Worm (Caenorhabditis elegans) whole organism, young adult: ENCODE results near the gene T15B7.15.

Source experiments
- B0261.1 ChIP-seq: sonication (generic microtip); optimal IDR thresholded peaks from 2 replicates; lab custom pipeline; 2016; ENCODE audit warnings: mild to moderate bottlenecking, missing genetic modification characterization, moderate library complexity, missing compliant biosample characterization
- F10E7.11 ChIP-seq: sonication (generic microtip); optimal IDR thresholded peaks from 2 replicates; lab custom pipeline; 2017; ENCODE audit warnings: mild to moderate bottlenecking, missing genetic modification characterization, moderate library complexity, missing compliant biosample characterization
- F33H1.4 ChIP-seq: fragments of 200-800 bp; sonication (Bioruptor generic); IDR thresholded peaks from 2 replicates; pipeline ENCODE4 v1.3.6; 2022; ENCODE audit warnings: missing genetic modification reagents, missing genetic modification characterization, missing compliant biosample characterization
- F55B11.4 ChIP-seq: sonication (generic microtip); optimal IDR thresholded peaks from 2 replicates; lab custom pipeline; 2016; ENCODE audit warnings: missing compliant biosample characterization, missing genetic modification characterization, borderline replicate concordance; ENCODE audit not compliant: insufficient read depth
- K11D2.4 ChIP-seq: fragments of 200-800 bp; sonication (Bioruptor generic); IDR thresholded peaks from 2 replicates; pipeline ENCODE4 v1.3.6; 2022; ENCODE audit warnings: missing genetic modification reagents, missing genetic modification characterization, missing compliant biosample characterization
- Y53G8AR.9 ChIP-seq: fragments of 200-800 bp; sonication (Bioruptor generic); conservative IDR thresholded peaks from 2 replicates; pipeline ENCODE4 v1.3.6; 2022; ENCODE audit warnings: missing genetic modification reagents, missing genetic modification characterization, missing compliant biosample characterization
- ZK185.1 ChIP-seq: sonication (generic microtip); optimal IDR thresholded peaks from 2 replicates; lab custom pipeline; 2016; ENCODE audit warnings: mild to moderate bottlenecking, missing genetic modification characterization, missing compliant biosample characterization; ENCODE audit not compliant: poor library complexity, severe bottlenecking
- ama-1 ChIP-seq, 3 experiments: fragments of 150-350 bp in 1 of 3; sonication (generic microtip) in 2 of 3; optimal IDR thresholded peaks; 2 replicates each; lab custom pipeline; 2014 to 2018; ENCODE audit warnings: missing biosample characterization in 2 of 3, missing genetic modification characterization in 2 of 3, missing genetic modification reagents in 2 of 3
- aptf-2 ChIP-seq: fragments of 200-800 bp; sonication (Bioruptor generic); conservative IDR thresholded peaks from 2 replicates; pipeline ENCODE4 v1.3.6; 2022; ENCODE audit warnings: missing genetic modification reagents, missing genetic modification characterization, missing compliant biosample characterization
- aptf-3 ChIP-seq: fragments of 200-800 bp; sonication (Bioruptor generic); IDR thresholded peaks from 2 replicates; pipeline ENCODE4 v1.3.6; 2022; ENCODE audit warnings: missing genetic modification characterization, missing compliant biosample characterization
- athp-1 ChIP-seq: sonication (generic microtip); optimal IDR thresholded peaks from 2 replicates; lab custom pipeline; 2017; ENCODE audit warnings: mild to moderate bottlenecking, missing genetic modification characterization, missing compliant biosample characterization
- attf-6 ChIP-seq: fragments of 200-800 bp; sonication (Bioruptor generic); IDR thresholded peaks from 2 replicates; pipeline ENCODE4 v1.3.6; 2022; ENCODE audit warnings: missing genetic modification reagents, missing genetic modification characterization, missing compliant biosample characterization
- bed-2 ChIP-seq: fragments of 200-800 bp; sonication (Bioruptor generic); IDR thresholded peaks from 2 replicates; pipeline ENCODE4 v1.3.6; 2022; ENCODE audit warnings: missing genetic modification reagents, missing genetic modification characterization, missing compliant biosample characterization
- cebp-1 ChIP-seq, 2 experiments: fragments of 200-800 bp in 1 of 2; sonication (Bioruptor generic) in 1 of 2; sonication (generic microtip) in 1 of 2; IDR thresholded peaks in 1 of 2; optimal IDR thresholded peaks in 1 of 2; 2 replicates each; pipeline versions ENCODE4 v1.3.6 to Lab custom; 2017 to 2022; ENCODE audit warnings: missing compliant biosample characterization in 2 of 2, missing genetic modification characterization in 2 of 2, mild to moderate bottlenecking in 1 of 2, missing genetic modification reagents in 1 of 2, moderate library complexity in 1 of 2
- ceh-27 ChIP-seq: fragments of 200-800 bp; sonication (Bioruptor generic); optimal IDR thresholded peaks from 2 replicates; lab custom pipeline; 2018; ENCODE audit warnings: mild to moderate bottlenecking, missing genetic modification characterization, moderate library complexity, missing compliant biosample characterization
- ceh-91 ChIP-seq: fragments of 200-800 bp; sonication (Bioruptor generic); IDR thresholded peaks from 2 replicates; pipeline ENCODE4 v1.3.6; 2022; ENCODE audit warnings: missing genetic modification reagents, missing genetic modification characterization, missing compliant biosample characterization
- chd-7 ChIP-seq: sonication (generic microtip); optimal IDR thresholded peaks from 2 replicates; lab custom pipeline; 2016; ENCODE audit warnings: mild to moderate bottlenecking, missing genetic modification characterization, moderate library complexity, missing compliant biosample characterization
- die-1 ChIP-seq: sonication (generic microtip); optimal IDR thresholded peaks from 2 replicates; lab custom pipeline; 2016; ENCODE audit warnings: missing genotype, mild to moderate bottlenecking, missing genetic modification characterization, missing compliant biosample characterization
- gei-17 ChIP-seq: fragments of 200-800 bp; sonication (Bioruptor generic); optimal IDR thresholded peaks from 2 replicates; lab custom pipeline; 2018; ENCODE audit warnings: mild to moderate bottlenecking, missing genetic modification characterization, missing compliant biosample characterization
- hmg-20 ChIP-seq: fragments of 200-800 bp; sonication (Bioruptor generic); IDR thresholded peaks from 2 replicates; pipeline ENCODE4 v1.3.6; 2022; ENCODE audit warnings: missing genetic modification reagents, missing genetic modification characterization, missing compliant biosample characterization
- let-607 ChIP-seq, 2 experiments: fragments of 200-800 bp in 1 of 2; sonication (Bioruptor generic) in 1 of 2; sonication (generic microtip) in 1 of 2; optimal IDR thresholded peaks; 2 replicates each; lab custom pipeline; 2016 to 2018; ENCODE audit warnings: mild to moderate bottlenecking in 2 of 2, missing compliant biosample characterization in 2 of 2, missing genetic modification characterization in 2 of 2, moderate library complexity in 2 of 2, missing genotype in 1 of 2
- lsy-27 ChIP-seq: sonication (generic microtip); optimal IDR thresholded peaks from 2 replicates; lab custom pipeline; 2017; ENCODE audit warnings: missing genetic modification characterization, mild to moderate bottlenecking, missing compliant biosample characterization, antibody characterized with exemption, missing genotype, borderline replicate concordance; ENCODE audit not compliant: insufficient read depth
- madf-10 ChIP-seq: sonication (generic microtip); optimal IDR thresholded peaks from 2 replicates; lab custom pipeline; 2016; ENCODE audit warnings: mild to moderate bottlenecking, missing genetic modification characterization, missing compliant biosample characterization
- madf-3 ChIP-seq: fragments of 200-800 bp; sonication (Bioruptor generic); IDR thresholded peaks from 2 replicates; pipeline ENCODE4 v1.3.6; 2022; ENCODE audit warnings: missing genetic modification reagents, missing genetic modification characterization, missing compliant biosample characterization
- madf-6 ChIP-seq: fragments of 200-800 bp; sonication (Bioruptor generic); IDR thresholded peaks from 2 replicates; pipeline ENCODE4 v1.3.6; 2022; ENCODE audit warnings: missing genetic modification reagents, missing genetic modification characterization, missing compliant biosample characterization
- madf-8 ChIP-seq: fragments of 200-800 bp; sonication (Bioruptor generic); conservative IDR thresholded peaks from 2 replicates; pipeline ENCODE4 v1.3.6; 2022; ENCODE audit warnings: missing genetic modification reagents, missing genetic modification characterization, missing compliant biosample characterization
- mcd-1 ChIP-seq: fragments of 200-800 bp; sonication (Bioruptor generic); IDR thresholded peaks from 2 replicates; pipeline ENCODE4 v1.3.6; 2022; ENCODE audit warnings: missing genetic modification reagents, missing genetic modification characterization, missing compliant biosample characterization
- mes-4 ChIP-seq: sonication (generic microtip); optimal IDR thresholded peaks from 2 replicates; lab custom pipeline; 2016; ENCODE audit warnings: missing genotype, missing genetic modification characterization, missing compliant biosample characterization
- nfyb-1 ChIP-seq: fragments of 200-800 bp; sonication (Bioruptor generic); IDR thresholded peaks from 2 replicates; pipeline ENCODE4 v1.3.6; 2022; ENCODE audit warnings: missing genetic modification reagents, missing genetic modification characterization, missing compliant biosample characterization
- nhr-27 ChIP-seq: fragments of 200-800 bp; sonication (Bioruptor generic); optimal IDR thresholded peaks from 2 replicates; lab custom pipeline; 2018; ENCODE audit warnings: mild to moderate bottlenecking, missing genetic modification characterization, moderate library complexity, missing compliant biosample characterization
- pha-4 ChIP-seq: fragments of 150-350 bp; sonication (generic microtip); optimal IDR thresholded peaks from 2 replicates; lab custom pipeline; 2014; ENCODE audit warnings: missing biosample characterization, missing genetic modification reagents, missing genetic modification characterization
- repo-1 ChIP-seq: sonication (generic microtip); optimal IDR thresholded peaks from 2 replicates; lab custom pipeline; 2017; ENCODE audit warnings: mild to moderate bottlenecking, missing genetic modification characterization, missing compliant biosample characterization
- snpc-1.1 ChIP-seq: sonication (generic microtip); optimal IDR thresholded peaks from 2 replicates; lab custom pipeline; 2017; ENCODE audit warnings: missing genetic modification characterization, mild to moderate bottlenecking, missing compliant biosample characterization, antibody characterized with exemption, moderate library complexity, missing genotype, missing genetic modification reagents; ENCODE audit not compliant: insufficient read depth
- zim-3 ChIP-seq: sonication (generic microtip); optimal IDR thresholded peaks from 2 replicates; lab custom pipeline; 2017; ENCODE audit warnings: mild to moderate bottlenecking, missing genetic modification characterization, moderate library complexity, missing compliant biosample characterization
- ztf-28 ChIP-seq: fragments of 200-800 bp; sonication (Bioruptor generic); IDR thresholded peaks from 2 replicates; pipeline ENCODE4 v1.3.6; 2022; ENCODE audit warnings: missing genetic modification reagents, missing genetic modification characterization, missing compliant biosample characterization

T15B7.15 gene

ce11 chrV:6854711-6855110, 16.2 kb upstream of the T15B7.15 start, which contains the start of gene gpa-10:
TSS of gene gpa-10 (minus strand) at chrV:6854811.
- no peak for TF ChIP-seq K11D2.4 (GFP tag; lab: Robert Waterston, UW)
- TF ChIP-seq Y53G8AR.9 (GFP tag; lab: Robert Waterston, UW), result no peak
- no peak for TF ChIP-seq nfyb-1 (GFP tag; lab: Robert Waterston, UW)
- TF ChIP-seq madf-10 (tag; lab: Kevin White, UChicago), result no peak
- no peak for TF ChIP-seq ama-1 (optimal IDR thresholded peaks at IDR 0.05; lab: Kevin White, UChicago)
- TF ChIP-seq ama-1 (GFP tag; optimal IDR thresholded peaks at IDR 0.05; lab: Kevin White, UChicago), result no peak
- no peak for TF ChIP-seq ceh-27 (GFP tag; lab: Kevin White, UChicago)
- TF ChIP-seq repo-1 (tag; lab: Kevin White, UChicago), result no peak
- no peak for TF ChIP-seq ZK185.1 (tag; lab: Kevin White, UChicago)
- no peak for TF ChIP-seq F55B11.4

ce11 chrV:6846507-6846906, 8.0 kb upstream of the T15B7.15 start, which contains the start of gene lgc-54:
TSS of gene lgc-54 (minus strand) at chrV:6846607.
- TF ChIP-seq let-607 (tag; optimal IDR thresholded peaks at IDR 0.05; lab: Kevin White, UChicago), result no peak
- TF ChIP-seq madf-3 (GFP tag; lab: Robert Waterston, UW), result no peak
- no peak for TF ChIP-seq attf-6
- TF ChIP-seq cebp-1 (GFP tag; IDR thresholded peaks at IDR 0.05; lab: Robert Waterston, UW), result no peak
- TF ChIP-seq cebp-1 (tag; optimal IDR thresholded peaks at IDR 0.05; lab: Kevin White, UChicago), result no peak
- no peak for TF ChIP-seq hmg-20
- TF ChIP-seq F33H1.4 (GFP tag; lab: Robert Waterston, UW), result no peak
- no peak for TF ChIP-seq athp-1 (tag; lab: Kevin White, UChicago)
- TF ChIP-seq ztf-28 (GFP tag; lab: Robert Waterston, UW), result no peak
- TF ChIP-seq B0261.1 (tag; lab: Kevin White, UChicago), result no peak
- no peak for TF ChIP-seq ceh-91
- TF ChIP-seq madf-6 (GFP tag; lab: Robert Waterston, UW), result no peak
- TF ChIP-seq, all 124 proteins: peak for 0

DNA sequence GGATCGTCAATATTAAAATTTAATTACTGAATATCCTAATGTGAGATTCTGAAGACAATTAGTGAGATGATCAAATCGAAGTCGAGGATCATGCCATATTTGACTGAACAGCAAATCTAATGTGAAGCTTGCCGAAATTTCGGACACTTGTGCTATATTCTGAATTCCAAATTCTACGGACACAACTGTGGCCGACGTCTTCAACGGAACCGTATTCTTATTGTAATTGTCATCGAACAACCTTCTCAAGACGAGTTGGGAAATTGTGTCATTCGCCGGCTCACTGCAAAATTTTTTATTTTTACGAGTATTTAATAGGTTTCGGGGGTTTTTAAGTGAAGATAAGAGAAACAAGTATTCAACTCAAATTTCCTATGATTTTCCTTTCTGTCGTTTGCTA, 4.0 kb upstream of the T15B7.15 start, which contains the start of gene T15B7.1:
T15B7.1 (plus strand) TSS at position 301 of the 400 bp plus-strand sequence.
- TF ChIP-seq nhr-27 (tag; lab: Kevin White, UChicago), result no peak
- TF ChIP-seq lsy-27 (tag; lab: Kevin White, UChicago), result no peak
- no peak for TF ChIP-seq nfyb-1 (GFP tag; lab: Robert Waterston, UW)
- no peak for TF ChIP-seq bed-2 (GFP tag; lab: Robert Waterston, UW)
- TF ChIP-seq gei-17, result no peak
- TF ChIP-seq mes-4 (tag; lab: Kevin White, UChicago), result no peak
- TF ChIP-seq F10E7.11, result no peak
- no peak for TF ChIP-seq mcd-1 (GFP tag; lab: Robert Waterston, UW)
- no peak for TF ChIP-seq Y53G8AR.9 (GFP tag; lab: Robert Waterston, UW)
- no peak for TF ChIP-seq madf-8 (GFP tag; lab: Robert Waterston, UW)
- TF ChIP-seq aptf-2, result no peak
- no peak for TF ChIP-seq pha-4 (tag; lab: Kevin White, UChicago)
- no peak for TF ChIP-seq aptf-3 (GFP tag; lab: Robert Waterston, UW)
- no peak for TF ChIP-seq madf-10 (tag; lab: Kevin White, UChicago)
- TF ChIP-seq zim-3, result no peak
- TF ChIP-seq die-1 (tag; lab: Kevin White, UChicago), result no peak
- TF ChIP-seq snpc-1.1, result no peak
- no peak for TF ChIP-seq chd-7 (tag; lab: Kevin White, UChicago)
